Worm (Caenorhabditis elegans) whole organism, late embryonic: ENCODE data around the gene F47G9.4.

Source experiments
- ama-1 ChIP-seq: fragments of 150-350 bp; optimal IDR thresholded peaks from 2 replicates; lab custom pipeline; 2014
- ceh-22 ChIP-seq: sonication (generic microtip); optimal IDR thresholded peaks from 2 replicates; lab custom pipeline; 2017; ENCODE audit warnings: missing biosample characterization, missing genetic modification characterization
- ceh-24 ChIP-seq: sonication (generic microtip); optimal IDR thresholded peaks from 2 replicates; lab custom pipeline; 2016; ENCODE audit warnings: mild to moderate bottlenecking, missing genetic modification characterization, missing compliant biosample characterization
- ceh-45 ChIP-seq: fragments of 200-800 bp; sonication (Bioruptor generic); IDR thresholded peaks from 2 replicates; pipeline ENCODE4 v1.3.6; 2022; ENCODE audit warnings: missing genetic modification reagents, missing genetic modification characterization, missing compliant biosample characterization
- dve-1 ChIP-seq: sonication (generic microtip); optimal IDR thresholded peaks from 2 replicates; lab custom pipeline; 2017; ENCODE audit warnings: antibody characterized with exemption, mild to moderate bottlenecking, missing genetic modification characterization, missing compliant biosample characterization
- elt-2 ChIP-seq: sonication (generic microtip); optimal IDR thresholded peaks from 2 replicates; lab custom pipeline; 2016; ENCODE audit warnings: missing genetic modification reagents, missing genetic modification characterization, missing compliant biosample characterization
- elt-4 ChIP-seq: sonication (generic microtip); optimal IDR thresholded peaks from 2 replicates; lab custom pipeline; 2016; ENCODE audit warnings: missing genetic modification characterization, missing compliant biosample characterization
- fkh-10 ChIP-seq: fragments of 150-350 bp; optimal IDR thresholded peaks from 2 replicates; lab custom pipeline; 2014; ENCODE audit warnings: missing biosample characterization, missing genetic modification reagents, missing genetic modification characterization
- gmeb-2 ChIP-seq: sonication (generic microtip); optimal IDR thresholded peaks from 2 replicates; lab custom pipeline; 2016; ENCODE audit warnings: missing genetic modification characterization, inconsistent platforms, missing compliant biosample characterization
- ttx-3 ChIP-seq: sonication (generic microtip); optimal IDR thresholded peaks from 2 replicates; lab custom pipeline; 2016; ENCODE audit warnings: missing genetic modification reagents, missing genetic modification characterization, missing compliant biosample characterization
- ztf-16 ChIP-seq: sonication (generic microtip); optimal IDR thresholded peaks from 2 replicates; lab custom pipeline; 2017; ENCODE audit warnings: missing genetic modification characterization, missing compliant biosample characterization

DNA sequence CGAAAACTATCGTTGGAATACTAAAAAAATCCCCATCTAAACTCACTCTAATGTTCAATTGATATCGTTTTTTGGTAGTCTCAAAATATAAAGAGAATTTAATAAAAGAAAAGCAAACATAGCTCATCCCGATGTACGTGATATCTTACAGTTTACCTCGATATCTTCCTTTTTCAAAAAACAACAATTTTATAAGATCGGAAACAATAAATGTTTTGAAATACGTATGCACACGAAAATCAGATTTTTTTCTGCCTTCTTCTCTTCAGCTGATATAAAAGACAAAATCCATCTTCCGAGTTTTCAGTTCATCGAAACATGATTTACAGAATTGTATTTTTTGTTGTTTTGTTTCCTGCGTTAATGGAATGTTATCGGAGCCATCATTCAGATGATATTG, 50.6 kb downstream of the F47G9.4 start, which contains the start of gene clec-222:
- TF ChIP-seq elt-2 (tag; lab: Kevin White, UChicago) (no peak), ama-1 (lab: Kevin White, UChicago) (no peak), fkh-10 (GFP tag; lab: Kevin White, UChicago) (no peak), ztf-16 (tag; lab: Kevin White, UChicago) (no peak), gmeb-2 (no peak), ceh-45 (GFP tag; lab: Robert Waterston, UW) (no peak), ceh-22 (tag; lab: Kevin White, UChicago) (no peak), dve-1 (tag; lab: Kevin White, UChicago) (no peak), elt-4 (no peak), ttx-3 (tag; lab: Kevin White, UChicago) (no peak), ceh-24 (tag; lab: Kevin White, UChicago) (no peak)
